Worm (Caenorhabditis elegans): Measurements from ENCODE around the gene pyr-1.

- no peak for TF ChIP-seq ama-1 (optimal IDR thresholded peaks at IDR 0.05)
- TF ChIP-seq tbx-11 (GFP tag; IDR thresholded peaks at IDR 0.05), result no peak
- no peak for TF ChIP-seq pes-1 (GFP tag; IDR thresholded peaks at IDR 0.05)
Measured at ce11 chrII:8627907-8628306, 23.0 kb upstream of the pyr-1 start.

Measured in whole organism, early embryonic.